Fruit fly (Drosophila melanogaster) whole organism, prepupa: Measurements from ENCODE around the gene dop.

ENCODE experiments used
- Blimp-1 ChIP-seq: fragments of 200-800 bp; sonication (Bioruptor generic); optimal IDR thresholded peaks from 3 replicates; lab custom pipeline; 2017; ENCODE audit warnings: missing biosample characterization, missing genetic modification characterization, mild to moderate bottlenecking, moderate library complexity, missing genetic modification reagents
- CG10631 ChIP-seq: fragments of 200-800 bp; sonication (Bioruptor generic); optimal IDR thresholded peaks from 2 replicates; lab custom pipeline; 2016; ENCODE audit warnings: missing biosample characterization, missing genetic modification characterization
- CG10669 ChIP-seq: fragments of 200-800 bp; sonication (Bioruptor generic); optimal IDR thresholded peaks from 3 replicates; lab custom pipeline; 2018; ENCODE audit warnings: missing biosample characterization, mild to moderate bottlenecking, missing genetic modification characterization, moderate library complexity
- CG11294 ChIP-seq: fragments of 200-800 bp; sonication (Bioruptor generic); IDR thresholded peaks from 2 replicates; pipeline ENCODE4 v1.3.6; 2022; ENCODE audit warnings: missing biosample characterization, missing genetic modification characterization
- CG11762 ChIP-seq: fragments of 200-800 bp; sonication (Bioruptor generic); optimal IDR thresholded peaks from 3 replicates; lab custom pipeline; 2016; ENCODE audit warnings: missing biosample characterization, missing genetic modification characterization; ENCODE audit not compliant: insufficient read depth
- CG15336 ChIP-seq: fragments of 200-800 bp; sonication (Bioruptor generic); IDR thresholded peaks from 2 replicates; pipeline ENCODE4 v1.3.6; 2022; ENCODE audit warnings: missing biosample characterization, missing genetic modification characterization
- CG1621 ChIP-seq: fragments of 200-800 bp; sonication (Bioruptor generic); optimal IDR thresholded peaks from 3 replicates; lab custom pipeline; 2018; ENCODE audit warnings: missing biosample characterization, mild to moderate bottlenecking, missing genetic modification characterization
- CG16779 ChIP-seq: fragments of 200-800 bp; sonication (Bioruptor generic); optimal IDR thresholded peaks from 3 replicates; lab custom pipeline; 2017; ENCODE audit warnings: missing biosample characterization, mild to moderate bottlenecking, missing genetic modification characterization
- CG3032 ChIP-seq: fragments of 200-800 bp; optimal IDR thresholded peaks from 2 replicates; lab custom pipeline; 2019; ENCODE audit warnings: missing biosample characterization, mild to moderate bottlenecking, missing genetic modification characterization, moderate library complexity
- CG31627 ChIP-seq: fragments of 200-800 bp; sonication (Bioruptor generic); optimal IDR thresholded peaks from 3 replicates; lab custom pipeline; 2016; ENCODE audit warnings: missing biosample characterization, missing genetic modification characterization
- CG32006 ChIP-seq: fragments of 200-800 bp; sonication (Bioruptor generic); optimal IDR thresholded peaks from 3 replicates; lab custom pipeline; 2017; ENCODE audit warnings: missing biosample characterization, mild to moderate bottlenecking, missing genetic modification characterization
- CG34406 ChIP-seq: fragments of 200-800 bp; sonication (Bioruptor generic); optimal IDR thresholded peaks from 3 replicates; lab custom pipeline; 2016; ENCODE audit warnings: missing biosample characterization, missing genetic modification characterization
- CG3919 ChIP-seq: fragments of 200-800 bp; sonication (Bioruptor generic); optimal IDR thresholded peaks from 3 replicates; lab custom pipeline; 2016; ENCODE audit warnings: missing biosample characterization, missing genetic modification characterization
- CG4318 ChIP-seq: fragments of 200-800 bp; sonication (Bioruptor generic); optimal IDR thresholded peaks from 3 replicates; lab custom pipeline; 2017; ENCODE audit warnings: missing biosample characterization, mild to moderate bottlenecking, missing genetic modification characterization
- CG6163 ChIP-seq: fragments of 200-800 bp; sonication (Bioruptor generic); IDR thresholded peaks from 3 replicates; pipeline ENCODE4 v1.3.6; 2022; ENCODE audit warnings: missing biosample characterization, missing genetic modification characterization
- CG6808 ChIP-seq: fragments of 200-800 bp; sonication (Bioruptor generic); optimal IDR thresholded peaks from 3 replicates; lab custom pipeline; 2017; ENCODE audit warnings: missing biosample characterization, missing genetic modification characterization, mild to moderate bottlenecking, moderate library complexity, missing genetic modification reagents
- CG8119 ChIP-seq: fragments of 200-800 bp; sonication (Bioruptor generic); IDR thresholded peaks from 3 replicates; pipeline ENCODE4 v1.3.6; 2022; ENCODE audit warnings: missing biosample characterization, missing genetic modification characterization
- CG9139 ChIP-seq: fragments of 200-800 bp; sonication (Bioruptor generic); optimal IDR thresholded peaks from 3 replicates; lab custom pipeline; 2017; ENCODE audit warnings: missing biosample characterization, mild to moderate bottlenecking, missing genetic modification characterization
- Eip75B ChIP-seq: fragments of 200-800 bp; sonication (Bioruptor generic); optimal IDR thresholded peaks from 3 replicates; lab custom pipeline; 2016; ENCODE audit warnings: missing biosample characterization, missing genetic modification characterization
- Eip78C ChIP-seq: fragments of 200-800 bp; sonication (Bioruptor generic); peaks from one replicate; lab custom pipeline; 2016; ENCODE audit warnings: missing biosample characterization, missing genetic modification characterization
- Eip93F ChIP-seq: fragments of 200-800 bp; sonication (Bioruptor generic); optimal IDR thresholded peaks from 2 replicates; lab custom pipeline; 2016; ENCODE audit warnings: missing biosample characterization, mild to moderate bottlenecking, missing genetic modification characterization
- Ets96B ChIP-seq: fragments of 200-800 bp; optimal IDR thresholded peaks from 2 replicates; lab custom pipeline; 2019; ENCODE audit warnings: missing biosample characterization, mild to moderate bottlenecking, missing genetic modification characterization, moderate library complexity
- Gug ChIP-seq: fragments of 200-800 bp; sonication (Bioruptor generic); IDR thresholded peaks from 2 replicates; pipeline ENCODE4 v1.3.6; 2022; ENCODE audit warnings: missing biosample characterization, missing genetic modification characterization
- Hr38 ChIP-seq: sonication (Bioruptor generic); optimal IDR thresholded peaks from 2 replicates; lab custom pipeline; 2016; ENCODE audit warnings: missing biosample characterization, missing genetic modification characterization
- Hr39 ChIP-seq: fragments of 200-800 bp; sonication (Bioruptor generic); optimal IDR thresholded peaks from 2 replicates; lab custom pipeline; 2016; ENCODE audit warnings: missing biosample characterization, missing genetic modification characterization
- Hr4 ChIP-seq: fragments of 200-800 bp; sonication (Bioruptor generic); optimal IDR thresholded peaks from 3 replicates; lab custom pipeline; 2016; ENCODE audit warnings: missing biosample characterization, missing genetic modification characterization
- Lpt ChIP-seq: fragments of 200-800 bp; sonication (Bioruptor generic); optimal IDR thresholded peaks from 3 replicates; lab custom pipeline; 2016; ENCODE audit warnings: missing biosample characterization, missing genetic modification characterization
- Met ChIP-seq: fragments of 200-800 bp; sonication (Bioruptor generic); optimal IDR thresholded peaks from 3 replicates; lab custom pipeline; 2016; ENCODE audit warnings: missing biosample characterization, missing genetic modification characterization
- Smox ChIP-seq: fragments of 200-800 bp; sonication (Bioruptor generic); optimal IDR thresholded peaks from 3 replicates; lab custom pipeline; 2016; ENCODE audit warnings: missing biosample characterization, missing genetic modification characterization
- Sox14 ChIP-seq: fragments of 200-800 bp; sonication (Bioruptor generic); optimal IDR thresholded peaks from 3 replicates; lab custom pipeline; 2016; ENCODE audit warnings: missing biosample characterization, missing genetic modification characterization
- acj6 ChIP-seq: fragments of 200-800 bp; sonication (Bioruptor generic); optimal IDR thresholded peaks from 3 replicates; lab custom pipeline; 2016; ENCODE audit warnings: missing biosample characterization, missing genetic modification characterization
- dac ChIP-seq: fragments of 200-800 bp; sonication (Bioruptor generic); optimal IDR thresholded peaks from 2 replicates; lab custom pipeline; 2017; ENCODE audit warnings: missing biosample characterization, mild to moderate bottlenecking, missing genetic modification characterization
- dsx ChIP-seq: fragments of 200-800 bp; optimal IDR thresholded peaks from 3 replicates; lab custom pipeline; 2019; ENCODE audit warnings: missing biosample characterization, mild to moderate bottlenecking, missing genetic modification characterization, moderate library complexity; ENCODE audit not compliant: poor library complexity, severe bottlenecking
- esn ChIP-seq: fragments of 200-800 bp; sonication (Bioruptor generic); optimal IDR thresholded peaks from 2 replicates; lab custom pipeline; 2016; ENCODE audit warnings: missing biosample characterization, mild to moderate bottlenecking, missing genetic modification characterization, moderate library complexity
- fd59A ChIP-seq: fragments of 200-800 bp; sonication (Bioruptor generic); optimal IDR thresholded peaks from 2 replicates; lab custom pipeline; 2017; ENCODE audit warnings: missing biosample characterization, mild to moderate bottlenecking, missing genetic modification characterization, missing genetic modification reagents
- fkh ChIP-seq: fragments of 200-800 bp; sonication (Bioruptor generic); optimal IDR thresholded peaks from 3 replicates; lab custom pipeline; 2017; ENCODE audit warnings: missing biosample characterization, mild to moderate bottlenecking, missing genetic modification characterization, moderate library complexity
- lz ChIP-seq: fragments of 200-800 bp; sonication (Bioruptor generic); optimal IDR thresholded peaks from 3 replicates; lab custom pipeline; 2016; ENCODE audit warnings: missing biosample characterization, missing genetic modification characterization
- pdm3 ChIP-seq: fragments of 200-800 bp; sonication (Bioruptor generic); optimal IDR thresholded peaks from 3 replicates; lab custom pipeline; 2016; ENCODE audit warnings: missing biosample characterization, missing genetic modification characterization
- salr ChIP-seq, 2 experiments: fragments of 200-800 bp; sonication (Bioruptor generic); optimal IDR thresholded peaks; 3 replicates each; lab custom pipeline; 2016 to 2018; ENCODE audit warnings: missing biosample characterization in 2 of 2, missing genetic modification characterization in 2 of 2, mild to moderate bottlenecking in 1 of 2
- spab ChIP-seq: fragments of 200-800 bp; sonication (Bioruptor generic); optimal IDR thresholded peaks from 2 replicates; lab custom pipeline; 2017; ENCODE audit warnings: missing biosample characterization, mild to moderate bottlenecking, missing genetic modification characterization, missing genetic modification reagents
- ss ChIP-seq, 2 experiments: fragments of 200-800 bp; sonication (Bioruptor generic); optimal IDR thresholded peaks; 2 replicates in 1 of 2; 3 replicates in 1 of 2; lab custom pipeline; 2017 to 2018; ENCODE audit warnings: mild to moderate bottlenecking in 2 of 2, missing biosample characterization in 2 of 2, missing genetic modification characterization in 2 of 2, moderate library complexity in 1 of 2
- svp ChIP-seq: fragments of 200-800 bp; sonication (Bioruptor generic); peaks from one replicate; lab custom pipeline; 2016; ENCODE audit warnings: missing biosample characterization, missing genetic modification characterization
- topi ChIP-seq: fragments of 200-800 bp; sonication (Bioruptor generic); optimal IDR thresholded peaks from 3 replicates; lab custom pipeline; 2016; ENCODE audit warnings: missing biosample characterization, missing genetic modification characterization
- vri ChIP-seq: fragments of 200-800 bp; sonication (Bioruptor generic); optimal IDR thresholded peaks from 3 replicates; lab custom pipeline; 2016; ENCODE audit warnings: missing biosample characterization, mild to moderate bottlenecking, missing genetic modification characterization

dop gene

dm6 chr3L:15537916-15538581 lies 27.8 kb upstream of the dop start (continued):
- peak; percentile 71 for TF ChIP-seq Gug (GFP tag; lab: Robert Waterston, UW)
- peak; percentile 47 for TF ChIP-seq Hr39 (GFP tag; lab: Kevin White, UChicago)
- TF ChIP-seq Eip78C (GFP tag; lab: Kevin White, UChicago), result peak; percentile 93
- TF ChIP-seq dsx (GFP tag; lab: Kevin White, UChicago), result peak; percentile 51
- TF ChIP-seq Met (GFP tag; lab: Kevin White, UChicago), result peak; percentile 56
- TF ChIP-seq CG34406, result peak; percentile 48
- TF ChIP-seq esn, result peak; percentile 46
- no peak for TF ChIP-seq fkh (GFP tag; lab: Kevin White, UChicago)
- TF ChIP-seq Sox14 (GFP tag; lab: Kevin White, UChicago), result peak; percentile 71
- peak; percentile 36; the same call in 2 of the 3 replicates for TF ChIP-seq CG6163 (GFP tag; lab: Robert Waterston, UW)
- peak; percentile 56 for TF ChIP-seq CG3032 (tag; lab: Kevin White, UChicago)
- peak; percentile 49 for TF ChIP-seq topi (GFP tag; lab: Kevin White, UChicago)
- TF ChIP-seq svp (GFP tag; lab: Kevin White, UChicago), result peak; percentile 88

- peak in 1 of 2 experiments; percentile 30 for TF ChIP-seq salr (GFP tag; optimal IDR thresholded peaks at IDR 0.05; lab: Kevin White, UChicago)
- TF ChIP-seq CG31627 (GFP tag; lab: Kevin White, UChicago), result no peak
- no peak for TF ChIP-seq Smox (GFP tag; lab: Kevin White, UChicago)
- no peak for TF ChIP-seq CG3919 (GFP tag; lab: Kevin White, UChicago)
- no peak for TF ChIP-seq Hr4 (GFP tag; lab: Kevin White, UChicago)
- no peak for TF ChIP-seq topi (GFP tag; lab: Kevin White, UChicago)
- TF ChIP-seq CG9139 (GFP tag; lab: Kevin White, UChicago), result no peak
- TF ChIP-seq fd59A (GFP tag; lab: Kevin White, UChicago), result no peak
- no peak for TF ChIP-seq pdm3 (GFP tag; lab: Kevin White, UChicago)
- TF ChIP-seq dsx (GFP tag; lab: Kevin White, UChicago), result no peak
- no peak for TF ChIP-seq Ets96B
- no peak for TF ChIP-seq esn
- no peak for TF ChIP-seq Blimp-1
- no peak for TF ChIP-seq acj6 (GFP tag; lab: Kevin White, UChicago)
- TF ChIP-seq Sox14 (GFP tag; lab: Kevin White, UChicago), result no peak
- TF ChIP-seq CG1621 (tag; lab: Kevin White, UChicago), result no peak
- TF ChIP-seq fkh (GFP tag; lab: Kevin White, UChicago), result peak; percentile 6
- no peak for TF ChIP-seq Met (GFP tag; lab: Kevin White, UChicago)
- no peak for TF ChIP-seq CG16779 (tag; lab: Kevin White, UChicago)
- TF ChIP-seq Eip93F (GFP tag; lab: Kevin White, UChicago), result no peak
- no peak for TF ChIP-seq CG6163 (GFP tag; lab: Robert Waterston, UW)
- no peak for TF ChIP-seq Eip75B (GFP tag; lab: Kevin White, UChicago)
- TF ChIP-seq CG32006 (GFP tag; lab: Kevin White, UChicago), result peak; percentile 47
- TF ChIP-seq CG4318 (GFP tag; lab: Kevin White, UChicago), result no peak
- no peak for TF ChIP-seq CG6808 (GFP tag; lab: Kevin White, UChicago)
- peak; percentile 40 for TF ChIP-seq Eip78C (GFP tag; lab: Kevin White, UChicago)
- TF ChIP-seq dac (GFP tag; lab: Kevin White, UChicago), result no peak
- no peak for TF ChIP-seq ss (GFP tag; optimal IDR thresholded peaks at IDR 0.05; lab: Kevin White, UChicago)
- no peak for TF ChIP-seq Hr38 (GFP tag; lab: Kevin White, UChicago)
- no peak for TF ChIP-seq lz
- no peak for TF ChIP-seq CG15336 (GFP tag; lab: Robert Waterston, UW)
- no peak for TF ChIP-seq spab (GFP tag; lab: Kevin White, UChicago)
- peak; percentile 84 for TF ChIP-seq svp (GFP tag; lab: Kevin White, UChicago)
- no peak for TF ChIP-seq CG10669 (GFP tag; lab: Kevin White, UChicago)
- TF ChIP-seq CG11294 (GFP tag; lab: Robert Waterston, UW), result no peak
- no peak for TF ChIP-seq CG11762 (GFP tag; lab: Kevin White, UChicago)
- no peak for TF ChIP-seq CG34406
- no peak for TF ChIP-seq CG10631
- TF ChIP-seq vri (GFP tag; lab: Kevin White, UChicago), result peak; percentile 48
- TF ChIP-seq CG8119 (GFP tag; lab: Robert Waterston, UW), result no peak
- no peak for TF ChIP-seq Lpt (GFP tag; lab: Kevin White, UChicago)
- no peak for TF ChIP-seq CG3032 (tag; lab: Kevin White, UChicago)
Measured at dm6 chr3L:15538582-15539490, 27.0 kb upstream of the dop start.
